Worm (Caenorhabditis elegans): ENCODE data around the gene B0507.6.

DNA sequence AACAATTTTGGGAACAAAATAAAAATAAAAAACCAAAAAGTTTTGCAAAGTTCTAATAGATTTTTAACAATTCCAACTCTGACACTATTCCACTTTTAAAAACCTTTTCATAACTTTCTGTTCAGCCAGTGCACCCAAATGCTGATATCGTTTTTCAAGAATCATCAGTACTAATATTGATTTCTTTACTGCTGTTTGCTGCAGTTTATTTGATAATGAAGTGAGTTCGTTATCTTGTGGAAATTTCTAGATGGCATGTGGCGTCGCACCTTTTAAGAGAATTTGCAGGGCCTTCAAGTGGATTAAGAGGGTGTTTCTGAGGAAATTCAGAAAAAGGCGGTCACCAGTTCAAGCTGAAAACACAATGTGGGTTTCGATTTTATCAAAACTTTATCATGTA lies 15.0 kb upstream of the B0507.6 start:
- no peak for TF ChIP-seq ZK546.5 (tag; optimal IDR thresholded peaks at IDR 0.05)
- no peak for TF ChIP-seq egl-27 (tag; optimal IDR thresholded peaks at IDR 0.05)
- TF ChIP-seq ceh-32 (tag; optimal IDR thresholded peaks at IDR 0.05; ENCODE audit: poor library complexity) = no peak
- no peak for TF ChIP-seq set-16 (GFP tag; IDR thresholded peaks at IDR 0.05)
- TF ChIP-seq snpc-4 (tag; optimal IDR thresholded peaks at IDR 0.05) = no peak
- no peak for TF ChIP-seq lin-39 (tag; optimal IDR thresholded peaks at IDR 0.05)
- TF ChIP-seq lir-3 (tag; optimal IDR thresholded peaks at IDR 0.05) = no peak
- no peak for TF ChIP-seq aly-2 (tag; optimal IDR thresholded peaks at IDR 0.05)

Data from whole organism, L4 larva.